Worm (Caenorhabditis elegans) whole organism, L2 larva: Measurements from ENCODE around the gene fipr-7.

Experiments used
- blmp-1 ChIP-seq: sonication (generic microtip); optimal IDR thresholded peaks from 2 replicates; lab custom pipeline; 2017; ENCODE audit warnings: missing genetic modification characterization, mild to moderate bottlenecking, missing compliant biosample characterization, antibody characterized with exemption, moderate library complexity; ENCODE audit not compliant: insufficient read depth
- elt-3 ChIP-seq: sonication (generic microtip); optimal IDR thresholded peaks from 2 replicates; lab custom pipeline; 2017; ENCODE audit warnings: missing biosample characterization, missing genetic modification characterization
- mab-5 ChIP-seq: fragments of 150-350 bp; optimal IDR thresholded peaks from 2 replicates; lab custom pipeline; 2014; ENCODE audit warnings: missing biosample characterization, missing genetic modification characterization

DNA sequence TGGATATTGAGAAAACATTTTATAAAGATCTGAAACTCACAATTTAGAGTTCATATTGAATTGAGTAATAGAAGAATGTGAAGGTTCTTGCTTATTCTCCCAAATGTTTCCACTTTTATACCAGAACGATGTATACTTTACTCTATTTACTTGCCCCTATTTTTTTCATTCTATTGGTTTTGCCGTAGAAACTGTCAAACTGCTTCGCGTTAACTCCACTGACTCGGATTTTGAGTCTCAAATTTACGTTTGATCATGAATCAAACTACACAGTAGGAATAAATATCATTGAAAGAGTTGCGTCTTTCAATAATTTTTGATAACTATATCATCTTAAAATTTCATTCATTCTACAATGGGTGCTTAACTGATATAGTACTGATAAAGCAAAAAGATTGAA, 10.2 kb downstream of the fipr-7 start, which contains the start of gene fipr-8:
- TF ChIP-seq elt-3 (tag; lab: Kevin White, UChicago) (no peak), mab-5 (tag; lab: Kevin White, UChicago) (no peak), blmp-1 (tag; lab: Kevin White, UChicago) (no peak)
